Comparison of ENCODE assay signal across 2 fruit fly cellular contexts in genomic region chr3L:13949440-13950066, dm6.
A peak's percentile ranks its signal among the peaks of the same experiment; 100 is the strongest.
TF ChIP-seq lines count a peak whose summit lies in the region.

No protein-coding gene starts in this region.

TF ChIP-seq in whole organism, embryonic, 481 proteins besides CTCF, POLR2A, EP300 and RAD21 (continued from another document and continues in another):
- no peak for TF ChIP-seq CG17802 (tag; optimal IDR thresholded peaks at IDR 0.05; lab: Kevin White, UChicago)
- 0 out of 2 replicates have a peak, but pooled peaks have one; percentile 30 for TF ChIP-seq CG32767 (GFP tag; IDR thresholded peaks at IDR 0.05; lab: Robert Waterston, UW)
- no peak for TF ChIP-seq trh (GFP tag; optimal IDR thresholded peaks at IDR 0.05; lab: Kevin White, UChicago)
- TF ChIP-seq Trl (optimal IDR thresholded peaks at IDR 0.05; lab: Kevin White, UChicago): peak; percentile 21 to 48
- no peak for TF ChIP-seq Trl (GFP tag; optimal IDR thresholded peaks at IDR 0.05; lab: Kevin White, UChicago)
- TF ChIP-seq CG9817 (tag; optimal IDR thresholded peaks at IDR 0.05; lab: Kevin White, UChicago): no peak
- no peak for TF ChIP-seq CG4328 (GFP tag; optimal IDR thresholded peaks at IDR 0.05; lab: Kevin White, UChicago)
- peak; percentile 89; the same call in 3 of the 4 replicates for TF ChIP-seq chinmo (GFP tag; IDR thresholded peaks at IDR 0.05; lab: Robert Waterston, UW; ENCODE audit: partially characterized antibody)
- peak in 1 of 2 experiments; percentile 73 for TF ChIP-seq tll (GFP tag; optimal IDR thresholded peaks at IDR 0.05; lab: Kevin White, UChicago)
- TF ChIP-seq CG11504 (tag; optimal IDR thresholded peaks at IDR 0.05; lab: Kevin White, UChicago): peak; percentile 31
- no peak for TF ChIP-seq Lpt (GFP tag; optimal IDR thresholded peaks at IDR 0.05; lab: Kevin White, UChicago)
- peak; percentile 4 for TF ChIP-seq Mes4 (GFP tag; optimal IDR thresholded peaks at IDR 0.05; lab: Kevin White, UChicago)
- TF ChIP-seq shn (GFP tag; optimal IDR thresholded peaks at IDR 0.05; lab: Kevin White, UChicago): no peak
- TF ChIP-seq Nf-YC (tag; optimal IDR thresholded peaks at IDR 0.05; lab: Kevin White, UChicago): no peak
- no peak for TF ChIP-seq CG1647 (GFP tag; optimal IDR thresholded peaks at IDR 0.05; lab: Kevin White, UChicago)
- no peak for TF ChIP-seq CG31441 (GFP tag; IDR thresholded peaks at IDR 0.05; lab: Robert Waterston, UW)
- TF ChIP-seq CG2199 (GFP tag; IDR thresholded peaks at IDR 0.05; lab: Robert Waterston, UW): peak; percentile 84; the same call in 2 of the 3 replicates
- no peak for TF ChIP-seq hkb (optimal IDR thresholded peaks at IDR 0.05; lab: Kevin White, UChicago)
- TF ChIP-seq hkb (GFP tag; IDR thresholded peaks at IDR 0.05; lab: Robert Waterston, UW): peak; percentile 24; the same call in 1 of the 2 replicates
- TF ChIP-seq HLHmδ (GFP tag; optimal IDR thresholded peaks at IDR 0.05; lab: Kevin White, UChicago): no peak
- TF ChIP-seq CG1233 (GFP tag; optimal IDR thresholded peaks at IDR 0.05; lab: Kevin White, UChicago): no peak
- no peak for TF ChIP-seq Lim3 (GFP tag; IDR thresholded peaks at IDR 0.05; lab: Robert Waterston, UW)
- TF ChIP-seq CG14965 (GFP tag; optimal IDR thresholded peaks at IDR 0.05; lab: Kevin White, UChicago; ENCODE audit: borderline replicate concordance): no peak
- peak; percentile 31 for TF ChIP-seq CG9727 (GFP tag; optimal IDR thresholded peaks at IDR 0.05; lab: Kevin White, UChicago)
- peak; percentile 0 for TF ChIP-seq Chrac-16 (GFP tag; optimal IDR thresholded peaks at IDR 0.05; lab: Kevin White, UChicago)
- no peak for TF ChIP-seq prd (optimal IDR thresholded peaks at IDR 0.05; lab: Kevin White, UChicago)
- 0 out of 3 replicates have a peak, but pooled peaks have one; percentile 50 for TF ChIP-seq prd (GFP tag; IDR thresholded peaks at IDR 0.05; lab: Robert Waterston, UW)
- peak; percentile 9 for TF ChIP-seq CG10209 (GFP tag; optimal IDR thresholded peaks at IDR 0.05; lab: Kevin White, UChicago)
- TF ChIP-seq Jarid2 (GFP tag; optimal IDR thresholded peaks at IDR 0.05; lab: Kevin White, UChicago): peak; percentile 0
- no peak for TF ChIP-seq CG16779 (GFP tag; IDR thresholded peaks at IDR 0.05; lab: Robert Waterston, UW)
- TF ChIP-seq trem (tag; optimal IDR thresholded peaks at IDR 0.05; lab: Kevin White, UChicago): no peak
- TF ChIP-seq tio (GFP tag; optimal IDR thresholded peaks at IDR 0.05; lab: Kevin White, UChicago): peak; percentile 23
- peak; percentile 35; the same call in 1 of the 2 replicates for TF ChIP-seq ranshi (GFP tag; IDR thresholded peaks at IDR 0.05; lab: Robert Waterston, UW)
- TF ChIP-seq CG12236 (GFP tag; optimal IDR thresholded peaks at IDR 0.05; lab: Kevin White, UChicago): no peak
- no peak for TF ChIP-seq pan (optimal IDR thresholded peaks at IDR 0.05; lab: Kevin White, UChicago)
- peak in 1 of 2 experiments; percentile 45 for TF ChIP-seq pan (GFP tag; optimal IDR thresholded peaks at IDR 0.05 in 1 of 2, IDR thresholded peaks at IDR 0.05 in 1 of 2)
- TF ChIP-seq insv (GFP tag; optimal IDR thresholded peaks at IDR 0.05; lab: Kevin White, UChicago): no peak
- TF ChIP-seq Elba2 (GFP tag; optimal IDR thresholded peaks at IDR 0.05; lab: Kevin White, UChicago): peak; percentile 16
- peak; percentile 50; the same call in 2 of the 3 replicates for TF ChIP-seq CG11695 (GFP tag; IDR thresholded peaks at IDR 0.05; lab: Robert Waterston, UW)
- no peak for TF ChIP-seq Hr78 (GFP tag; optimal IDR thresholded peaks at IDR 0.05; lab: Kevin White, UChicago)
- peak; percentile 26; the same call in 1 of the 2 replicates for TF ChIP-seq E2f2 (GFP tag; IDR thresholded peaks at IDR 0.05; lab: Robert Waterston, UW)
- peak; percentile 10 for TF ChIP-seq Camta (GFP tag; optimal IDR thresholded peaks at IDR 0.05; lab: Kevin White, UChicago)
- TF ChIP-seq cg (GFP tag; optimal IDR thresholded peaks at IDR 0.05; lab: Kevin White, UChicago): peak; percentile 47
- TF ChIP-seq CG34224 (GFP tag; IDR thresholded peaks at IDR 0.05; lab: Robert Waterston, UW; ENCODE audit: partially characterized antibody): no peak
- peak; percentile 8 for TF ChIP-seq Hsf (GFP tag; optimal IDR thresholded peaks at IDR 0.05; lab: Kevin White, UChicago)
- no peak for TF ChIP-seq pita (GFP tag; optimal IDR thresholded peaks at IDR 0.05; lab: Kevin White, UChicago)
- TF ChIP-seq crol (GFP tag; IDR thresholded peaks at IDR 0.05; lab: Robert Waterston, UW): no peak
- TF ChIP-seq Atf6 (GFP tag; IDR thresholded peaks at IDR 0.05; lab: Robert Waterston, UW): 0 out of 2 replicates have a peak, but pooled peaks have one; percentile 25
- no peak for TF ChIP-seq amos (GFP tag; IDR thresholded peaks at IDR 0.05; lab: Robert Waterston, UW; ENCODE audit: partially characterized antibody)
- no peak for TF ChIP-seq rib (GFP tag; IDR thresholded peaks at IDR 0.05; lab: Robert Waterston, UW)
- peak; percentile 44; the same call in 1 of the 2 replicates for TF ChIP-seq CG17328 (GFP tag; IDR thresholded peaks at IDR 0.05; lab: Robert Waterston, UW)
- TF ChIP-seq CG6813 (GFP tag; optimal IDR thresholded peaks at IDR 0.05; lab: Kevin White, UChicago): no peak
- TF ChIP-seq CG8290 (GFP tag; optimal IDR thresholded peaks at IDR 0.05; lab: Kevin White, UChicago): no peak
- peak in 1 of 2 experiments; percentile 22 for TF ChIP-seq CG8290 (tag; optimal IDR thresholded peaks at IDR 0.05; lab: Kevin White, UChicago)
- TF ChIP-seq Med (GFP tag; lab: Kevin White, UChicago): peak; percentile 60
- peak; percentile 11 for TF ChIP-seq gem (tag; optimal IDR thresholded peaks at IDR 0.05; lab: Kevin White, UChicago)
- no peak for TF ChIP-seq PHDP (tag; optimal IDR thresholded peaks at IDR 0.05; lab: Kevin White, UChicago)
- TF ChIP-seq tx (GFP tag; optimal IDR thresholded peaks at IDR 0.05; lab: Kevin White, UChicago): no peak
- TF ChIP-seq CG17912 (GFP tag; optimal IDR thresholded peaks at IDR 0.05; lab: Kevin White, UChicago): no peak
- peak; percentile 74 for TF ChIP-seq CG10321 (GFP tag; IDR thresholded peaks at IDR 0.05; lab: Robert Waterston, UW)
- TF ChIP-seq pho (GFP tag; optimal IDR thresholded peaks at IDR 0.05; lab: Kevin White, UChicago): no peak
- no peak for TF ChIP-seq CG6175 (GFP tag; IDR thresholded peaks at IDR 0.05; lab: Robert Waterston, UW)
- TF ChIP-seq Ets65A (GFP tag; lab: Kevin White, UChicago): peak; percentile 79
- no peak for TF ChIP-seq CG4282 (GFP tag; optimal IDR thresholded peaks at IDR 0.05; lab: Kevin White, UChicago)
- 0 out of 2 replicates have a peak, but pooled peaks have one; percentile 17 for TF ChIP-seq esg (GFP tag; conservative IDR thresholded peaks at IDR 0.05; lab: Robert Waterston, UW)

TF ChIP-seq in whole organism, prepupa, 60 proteins besides CTCF, POLR2A, EP300 and RAD21 (continued from another document):
- TF ChIP-seq Hr38 (GFP tag; optimal IDR thresholded peaks at IDR 0.05; lab: Kevin White, UChicago) (no peak), Smox (GFP tag; optimal IDR thresholded peaks at IDR 0.05; lab: Kevin White, UChicago) (peak; percentile 36), CG34406 (GFP tag; optimal IDR thresholded peaks at IDR 0.05; lab: Kevin White, UChicago) (peak; percentile 49), pdm3 (GFP tag; optimal IDR thresholded peaks at IDR 0.05; lab: Kevin White, UChicago) (peak; percentile 35), CG6808 (GFP tag; optimal IDR thresholded peaks at IDR 0.05; lab: Kevin White, UChicago) (no peak), CG4318 (GFP tag; optimal IDR thresholded peaks at IDR 0.05; lab: Kevin White, UChicago) (no peak), Sox15 (GFP tag; optimal IDR thresholded peaks at IDR 0.05; lab: Kevin White, UChicago) (no peak), Eip75B (GFP tag; optimal IDR thresholded peaks at IDR 0.05; lab: Kevin White, UChicago) (peak; percentile 26), esn (GFP tag; optimal IDR thresholded peaks at IDR 0.05; lab: Kevin White, UChicago) (peak; percentile 45), topi (GFP tag; optimal IDR thresholded peaks at IDR 0.05; lab: Kevin White, UChicago) (peak; percentile 2), Sox14 (GFP tag; optimal IDR thresholded peaks at IDR 0.05; lab: Kevin White, UChicago) (peak; percentile 46), CG3919 (GFP tag; optimal IDR thresholded peaks at IDR 0.05; lab: Kevin White, UChicago) (peak; percentile 49), CG8119 (GFP tag; IDR thresholded peaks at IDR 0.05; lab: Robert Waterston, UW) (peak; percentile 81), spab (GFP tag; optimal IDR thresholded peaks at IDR 0.05; lab: Kevin White, UChicago) (no peak), CG32006 (GFP tag; optimal IDR thresholded peaks at IDR 0.05; lab: Kevin White, UChicago) (peak; percentile 34), Ets21C (GFP tag; optimal IDR thresholded peaks at IDR 0.05; lab: Kevin White, UChicago) (no peak), CG6163 (GFP tag; IDR thresholded peaks at IDR 0.05; lab: Robert Waterston, UW) (peak; percentile 69), net (GFP tag; optimal IDR thresholded peaks at IDR 0.05; lab: Kevin White, UChicago) (peak; percentile 54), fkh (GFP tag; optimal IDR thresholded peaks at IDR 0.05; lab: Kevin White, UChicago) (peak; percentile 28), Eip78C (GFP tag; lab: Kevin White, UChicago) (peak; percentile 80), Hr39 (GFP tag; optimal IDR thresholded peaks at IDR 0.05; lab: Kevin White, UChicago) (peak; percentile 29), fd85E (GFP tag; optimal IDR thresholded peaks at IDR 0.05; lab: Kevin White, UChicago) (no peak), CG7368 (GFP tag; optimal IDR thresholded peaks at IDR 0.05; lab: Kevin White, UChicago) (no peak), Hr4 (GFP tag; optimal IDR thresholded peaks at IDR 0.05; lab: Kevin White, UChicago) (peak; percentile 29), CG11902 (GFP tag; optimal IDR thresholded peaks at IDR 0.05; lab: Kevin White, UChicago) (no peak), CG11762 (GFP tag; optimal IDR thresholded peaks at IDR 0.05; lab: Kevin White, UChicago; ENCODE audit: insufficient read depth) (no peak), ss (GFP tag; optimal IDR thresholded peaks at IDR 0.05; lab: Kevin White, UChicago) (no peak), CG1621 (tag; optimal IDR thresholded peaks at IDR 0.05; lab: Kevin White, UChicago) (no peak), CG8632 (GFP tag; optimal IDR thresholded peaks at IDR 0.05; lab: Kevin White, UChicago) (peak; percentile 51), CG15336 (GFP tag; IDR thresholded peaks at IDR 0.05; lab: Robert Waterston, UW) (peak; percentile 87), CG6276 (GFP tag; optimal IDR thresholded peaks at IDR 0.05; lab: Kevin White, UChicago) (peak; percentile 73), Sox102F (GFP tag; optimal IDR thresholded peaks at IDR 0.05; lab: Kevin White, UChicago) (peak; percentile 31), OdsH (GFP tag; optimal IDR thresholded peaks at IDR 0.05; lab: Kevin White, UChicago) (no peak), CG16779 (tag; optimal IDR thresholded peaks at IDR 0.05; lab: Kevin White, UChicago) (no peak), dac (GFP tag; optimal IDR thresholded peaks at IDR 0.05; lab: Kevin White, UChicago) (no peak), acj6 (GFP tag; optimal IDR thresholded peaks at IDR 0.05; lab: Kevin White, UChicago) (peak; percentile 27), svp (GFP tag; lab: Kevin White, UChicago) (no peak)
